Worm (Caenorhabditis elegans) whole organism, L4 larva: ENCODE results near the gene ZK792.5.
A peak's percentile ranks its signal among the peaks of the same experiment; 100 is the strongest.

Experiments
- D1046.2 ChIP-seq: fragments of 200-800 bp; sonication (Bioruptor generic); IDR thresholded peaks from 2 replicates; pipeline ENCODE4 v1.3.6; 2022; ENCODE audit warnings: missing genetic modification characterization, missing compliant biosample characterization
- Y5F2A.4 ChIP-seq: fragments of 200-800 bp; sonication (Bioruptor generic); optimal IDR thresholded peaks from 2 replicates; lab custom pipeline; 2018; ENCODE audit warnings: mild to moderate bottlenecking, missing genetic modification characterization, missing compliant biosample characterization
- arid-1 ChIP-seq: fragments of 200-800 bp; sonication (Bioruptor generic); conservative IDR thresholded peaks from 2 replicates; pipeline ENCODE4 v1.3.6; 2022; ENCODE audit warnings: missing genetic modification reagents, missing genetic modification characterization, missing compliant biosample characterization
- ceh-44 ChIP-seq: fragments of 200-800 bp; sonication (Bioruptor generic); IDR thresholded peaks from 2 replicates; pipeline ENCODE4 v1.3.6; 2022; ENCODE audit warnings: missing genetic modification reagents, missing genetic modification characterization, missing compliant biosample characterization
- ceh-62 ChIP-seq: sonication (generic microtip); optimal IDR thresholded peaks from 2 replicates; lab custom pipeline; 2017; ENCODE audit warnings: missing biosample characterization, missing genetic modification characterization
- ces-1 ChIP-seq: fragments of 150-350 bp; sonication (generic microtip); optimal IDR thresholded peaks from 4 replicates; lab custom pipeline; 2014; ENCODE audit warnings: missing biosample characterization, missing genetic modification reagents, missing genetic modification characterization
- cey-2 ChIP-seq: sonication (generic microtip); optimal IDR thresholded peaks from 3 replicates; lab custom pipeline; 2017; ENCODE audit warnings: missing genetic modification characterization, mild to moderate bottlenecking, missing compliant biosample characterization, antibody characterized with exemption, borderline replicate concordance; ENCODE audit not compliant: insufficient read depth
- ctbp-1 ChIP-seq: fragments of 200-800 bp; sonication (Bioruptor generic); IDR thresholded peaks from 2 replicates; pipeline ENCODE4 v1.3.6; 2022; ENCODE audit warnings: missing genetic modification reagents, missing genetic modification characterization, missing compliant biosample characterization
- dmd-6 ChIP-seq: fragments of 200-800 bp; sonication (Bioruptor generic); IDR thresholded peaks from 2 replicates; pipeline ENCODE4 v1.3.6; 2022; ENCODE audit warnings: missing genetic modification reagents, missing genetic modification characterization, missing compliant biosample characterization
- dmd-8 ChIP-seq: fragments of 200-800 bp; sonication (Bioruptor generic); IDR thresholded peaks from 2 replicates; pipeline ENCODE4 v1.3.6; 2022; ENCODE audit warnings: missing genetic modification characterization, missing compliant biosample characterization
- dpl-1 ChIP-seq: fragments of 150-350 bp; optimal IDR thresholded peaks from 2 replicates; lab custom pipeline; 2014; ENCODE audit warnings: missing biosample characterization, missing genetic modification reagents, missing genetic modification characterization
- fkh-10 ChIP-seq: fragments of 150-350 bp; optimal IDR thresholded peaks from 2 replicates; lab custom pipeline; 2014; ENCODE audit warnings: missing biosample characterization, missing genetic modification reagents, missing genetic modification characterization
- jun-1 ChIP-seq: fragments of 150-350 bp; optimal IDR thresholded peaks from 2 replicates; lab custom pipeline; 2014; ENCODE audit warnings: missing biosample characterization, missing genetic modification reagents, missing genetic modification characterization
- madf-9 ChIP-seq: fragments of 200-800 bp; sonication (Bioruptor generic); conservative IDR thresholded peaks from 2 replicates; pipeline ENCODE4 v1.3.6; 2022; ENCODE audit warnings: missing genetic modification reagents, missing genetic modification characterization, missing compliant biosample characterization
- nhr-10 ChIP-seq: fragments of 150-350 bp; optimal IDR thresholded peaks from 2 replicates; lab custom pipeline; 2014; ENCODE audit warnings: missing biosample characterization, missing genetic modification characterization
- nhr-111 ChIP-seq: fragments of 200-800 bp; sonication (Bioruptor generic); optimal IDR thresholded peaks from 2 replicates; lab custom pipeline; 2018; ENCODE audit warnings: mild to moderate bottlenecking, missing genetic modification characterization, missing compliant biosample characterization
- nhr-48 ChIP-seq: sonication (generic microtip); optimal IDR thresholded peaks from 2 replicates; lab custom pipeline; 2016; ENCODE audit warnings: mild to moderate bottlenecking, missing genetic modification characterization, missing compliant biosample characterization
- pqm-1 ChIP-seq: sonication (generic microtip); optimal IDR thresholded peaks from 2 replicates; lab custom pipeline; 2017; ENCODE audit warnings: missing biosample characterization, missing genetic modification characterization
- tag-97 ChIP-seq: fragments of 200-800 bp; sonication (Bioruptor generic); IDR thresholded peaks from 2 replicates; pipeline ENCODE4 v1.3.6; 2022; ENCODE audit warnings: missing genetic modification characterization, missing compliant biosample characterization
- unc-39 ChIP-seq: sonication (generic microtip); optimal IDR thresholded peaks from 2 replicates; lab custom pipeline; 2017; ENCODE audit warnings: missing biosample characterization, missing genetic modification characterization
- unc-62 ChIP-seq, 3 experiments: fragments of 150-350 bp in 1 of 3; sonication (generic microtip); optimal IDR thresholded peaks in 2 of 3; peaks in 1 of 3; 1 replicate in 1 of 3; 2 replicates in 2 of 3; lab custom pipeline; 2014 to 2017; ENCODE audit warnings: missing biosample characterization in 3 of 3, missing genetic modification characterization in 3 of 3, missing genetic modification reagents in 3 of 3, missing genotype in 1 of 3
- zfp-2 ChIP-seq: sonication (generic microtip); optimal IDR thresholded peaks from 2 replicates; lab custom pipeline; 2016; ENCODE audit warnings: mild to moderate bottlenecking, missing genetic modification characterization, missing compliant biosample characterization

The ZK792.5 gene

ce11 chrIV:11635437-11636408, 52.2 kb downstream of the ZK792.5 start, which contains the start of gene mars-1 (continued):
- TF ChIP-seq dmd-6 (GFP tag; lab: Robert Waterston, UW) (0 out of 2 replicates have a peak, but pooled peaks have one; percentile 20), D1046.2 (GFP tag; lab: Robert Waterston, UW) (no peak), jun-1 (no peak), cey-2 (no peak), tag-97 (GFP tag; lab: Robert Waterston, UW) (no peak), ctbp-1 (GFP tag; lab: Robert Waterston, UW) (no peak), dmd-8 (no peak), ceh-44 (GFP tag; lab: Robert Waterston, UW) (0 out of 2 replicates have a peak, but pooled peaks have one; percentile 33), Y5F2A.4 (GFP tag; lab: Kevin White, UChicago) (no peak), fkh-10 (GFP tag; lab: Kevin White, UChicago) (no peak), madf-9 (GFP tag; lab: Robert Waterston, UW) (no peak), dpl-1 (GFP tag; lab: Kevin White, UChicago) (peak; percentile 62), unc-39 (no peak), nhr-10 (no peak), ceh-62 (tag; lab: Kevin White, UChicago) (no peak), nhr-111 (GFP tag; lab: Kevin White, UChicago) (no peak), pqm-1 (tag; lab: Kevin White, UChicago) (no peak), zfp-2 (tag; lab: Kevin White, UChicago) (no peak), ces-1 (GFP tag; lab: Kevin White, UChicago) (no peak), arid-1 (GFP tag; lab: Robert Waterston, UW) (no peak), nhr-48 (tag; lab: Kevin White, UChicago) (no peak), unc-62 (GFP tag; optimal IDR thresholded peaks at IDR 0.05 in 1 of 2; lab: Kevin White, UChicago) (peak in 1 of 2 experiments; percentile 51), unc-62 (tag; optimal IDR thresholded peaks at IDR 0.05; lab: Kevin White, UChicago) (no peak)
- TF ChIP-seq, all 104 proteins: peak for 24
